Fruit fly (Drosophila melanogaster): ENCODE measurements around the gene CG33658.

Gene CG33658

DNA sequence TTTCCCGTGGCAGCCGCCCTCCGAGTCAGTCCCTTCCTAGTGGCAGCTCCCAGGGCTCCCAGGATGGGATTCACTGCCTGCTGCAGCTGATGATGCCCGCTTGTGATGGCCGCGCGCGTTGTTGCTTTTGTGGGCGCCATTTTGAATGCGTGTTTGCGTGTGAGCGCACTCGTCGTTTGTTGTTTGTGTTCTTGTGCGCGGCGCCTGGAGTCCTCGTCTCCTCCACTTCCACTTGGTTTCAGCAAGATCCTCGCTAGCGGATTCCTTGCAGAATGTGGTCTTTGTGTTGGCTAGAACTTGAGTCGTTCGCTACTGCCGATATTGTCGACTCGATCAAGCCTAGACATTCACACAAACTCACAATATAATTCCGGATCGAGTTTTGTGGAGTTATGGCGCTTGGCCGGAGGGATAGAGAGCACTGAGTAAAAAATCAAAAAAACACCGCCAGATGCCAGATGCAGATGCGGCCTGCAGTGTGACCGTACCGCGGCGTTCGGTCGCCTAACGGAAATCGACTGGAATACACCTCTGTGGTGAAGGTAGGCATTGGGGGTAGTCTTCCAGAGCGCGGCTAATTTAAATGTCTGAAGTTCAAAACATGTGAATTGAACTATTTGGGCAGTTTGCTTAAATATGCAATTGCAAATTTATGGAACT lies 29.6 kb upstream of the CG33658 start, which contains the start of gene CycB3 (continued):
- TF ChIP-seq D (optimal IDR thresholded peaks at IDR 0.05) (no peak), D (GFP tag; optimal IDR thresholded peaks at IDR 0.05) (no peak), Chrac-16 (GFP tag; optimal IDR thresholded peaks at IDR 0.05) (no peak), CG11085 (GFP tag; IDR thresholded peaks at IDR 0.05) (no peak), CG17359 (tag; optimal IDR thresholded peaks at IDR 0.05) (no peak), sens (GFP tag) (peak; percentile 75), toy (GFP tag; IDR thresholded peaks at IDR 0.05) (no peak), chinmo (GFP tag; IDR thresholded peaks at IDR 0.05; ENCODE audit: partially characterized antibody) (peak; percentile 62; the same call in 2 of the 4 replicates), crc (GFP tag; optimal IDR thresholded peaks at IDR 0.05) (no peak), sens-2 (GFP tag; IDR thresholded peaks at IDR 0.05) (no peak), lola (GFP tag; optimal IDR thresholded peaks at IDR 0.05) (no peak), repo (GFP tag; optimal IDR thresholded peaks at IDR 0.05) (peak; percentile 25), CG14710 (tag; optimal IDR thresholded peaks at IDR 0.05) (peak; percentile 84), Bgb (GFP tag; IDR thresholded peaks at IDR 0.05; ENCODE audit: partially characterized antibody) (peak; percentile 56; the same call in 1 of the 2 replicates), ftz-f1 (GFP tag; optimal IDR thresholded peaks at IDR 0.05) (no peak), CG2116 (GFP tag; optimal IDR thresholded peaks at IDR 0.05) (peak; percentile 99), CG10462 (GFP tag; optimal IDR thresholded peaks at IDR 0.05) (no peak), Trl (optimal IDR thresholded peaks at IDR 0.05) (no peak), Trl (GFP tag; optimal IDR thresholded peaks at IDR 0.05) (no peak), ap (GFP tag; IDR thresholded peaks at IDR 0.05) (no peak), MTF-1 (GFP tag; optimal IDR thresholded peaks at IDR 0.05; ENCODE audit: borderline replicate concordance) (peak; percentile 63), slp2 (GFP tag; optimal IDR thresholded peaks at IDR 0.05) (no peak), CG13624 (GFP tag; optimal IDR thresholded peaks at IDR 0.05) (no peak), hkb (optimal IDR thresholded peaks at IDR 0.05) (no peak), hkb (GFP tag; IDR thresholded peaks at IDR 0.05) (0 out of 2 replicates have a peak, but pooled peaks have one; percentile 9), CG9727 (GFP tag; optimal IDR thresholded peaks at IDR 0.05) (peak; percentile 23), Taf1 (GFP tag; IDR thresholded peaks at IDR 0.05) (no peak), Eip74EF (GFP tag; optimal IDR thresholded peaks at IDR 0.05) (no peak), Hey (tag; optimal IDR thresholded peaks at IDR 0.05) (no peak), dati (GFP tag; IDR thresholded peaks at IDR 0.05) (no peak), CG2712 (tag; optimal IDR thresholded peaks at IDR 0.05) (peak; percentile 36), Gsc (GFP tag; IDR thresholded peaks at IDR 0.05) (no peak), CG14014 (GFP tag; IDR thresholded peaks at IDR 0.05) (0 out of 2 replicates have a peak, but pooled peaks have one; percentile 31), Lim3 (GFP tag; IDR thresholded peaks at IDR 0.05) (no peak), CG10543 (GFP tag; optimal IDR thresholded peaks at IDR 0.05) (no peak), CG3838 (GFP tag; optimal IDR thresholded peaks at IDR 0.05) (no peak), Oaz (GFP tag; IDR thresholded peaks at IDR 0.05) (no peak), Hr3 (GFP tag; optimal IDR thresholded peaks at IDR 0.05) (no peak), mld (GFP tag; IDR thresholded peaks at IDR 0.05; ENCODE audit: partially characterized antibody) (no peak), CG2129 (GFP tag; IDR thresholded peaks at IDR 0.05; ENCODE audit: partially characterized antibody) (no peak), ab (GFP tag; optimal IDR thresholded peaks at IDR 0.05) (no peak), croc (GFP tag; conservative IDR thresholded peaks at IDR 0.05) (no peak), ato (GFP tag; IDR thresholded peaks at IDR 0.05; ENCODE audit: partially characterized antibody) (no peak), CG16813 (GFP tag; IDR thresholded peaks at IDR 0.05; ENCODE audit: partially characterized antibody) (no peak), Sry-β (GFP tag; optimal IDR thresholded peaks at IDR 0.05) (no peak), dan (GFP tag; IDR thresholded peaks at IDR 0.05) (no peak), esg (GFP tag; conservative IDR thresholded peaks at IDR 0.05) (no peak), gcm (GFP tag; optimal IDR thresholded peaks at IDR 0.05) (no peak), CG7963 (GFP tag; IDR thresholded peaks at IDR 0.05; ENCODE audit: partially characterized antibody) (no peak), hbn (GFP tag; IDR thresholded peaks at IDR 0.05; ENCODE audit: partially characterized antibody) (no peak), CG11696 (GFP tag; IDR thresholded peaks at IDR 0.05) (no peak)
